Fruit fly (Drosophila melanogaster): ENCODE data around the gene CG8664.

CG8664 gene

DNA sequence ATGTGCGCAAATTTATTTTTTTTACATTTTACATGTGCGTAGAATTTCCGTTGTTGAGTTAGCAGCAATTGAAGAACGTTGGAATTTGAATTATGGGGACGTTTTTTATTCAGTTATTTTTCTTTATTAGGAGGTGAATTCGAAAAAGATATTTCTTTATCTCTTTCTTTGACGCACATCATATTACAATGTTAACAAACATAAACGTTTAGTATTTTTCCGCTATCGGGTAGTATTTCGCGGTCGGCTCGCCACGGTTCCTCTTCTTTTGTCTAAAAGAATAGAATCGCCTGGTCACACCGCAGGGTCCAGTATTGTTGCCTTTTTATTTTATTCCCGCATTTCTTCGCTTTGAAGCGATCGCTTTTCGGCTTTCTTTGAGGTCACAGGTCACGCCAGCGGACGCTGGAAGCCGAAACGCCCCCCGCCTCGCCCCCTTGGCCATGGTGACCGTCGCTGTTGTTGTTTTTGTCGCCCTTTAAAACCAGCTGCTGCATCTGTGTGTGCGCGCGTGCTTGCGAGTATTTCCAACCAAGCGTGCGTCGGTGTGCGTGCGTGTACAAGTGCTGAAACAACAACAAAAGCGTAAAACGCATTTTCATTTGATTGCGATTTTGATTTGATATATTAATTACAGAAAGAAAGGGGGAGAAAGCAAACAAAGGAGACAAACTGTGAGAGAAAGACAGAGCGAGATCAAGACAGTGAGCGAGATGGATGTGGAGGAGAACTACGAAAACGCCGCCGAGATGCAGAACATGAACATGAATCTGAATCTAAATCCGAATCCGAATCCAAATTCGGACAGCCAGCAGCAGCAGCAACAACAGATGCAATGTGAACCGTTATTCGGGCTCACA lies 19.9 kb upstream of the CG8664 start:
- peak; percentile 19 for TF ChIP-seq Eip78C (GFP tag)
- TF ChIP-seq CG6854 (GFP tag; optimal IDR thresholded peaks at IDR 0.05) = peak; percentile 43
- TF ChIP-seq CG11762 (GFP tag; optimal IDR thresholded peaks at IDR 0.05; ENCODE audit: insufficient read depth) = no peak
- peak in 1 of 2 experiments; percentile 1 for TF ChIP-seq ss (GFP tag; optimal IDR thresholded peaks at IDR 0.05)
- peak; percentile 98 for TF ChIP-seq svp (GFP tag)
- TF ChIP-seq dsx (GFP tag; optimal IDR thresholded peaks at IDR 0.05; ENCODE audit: poor library complexity, severe bottlenecking) = peak; percentile 51
- TF ChIP-seq vri (GFP tag; optimal IDR thresholded peaks at IDR 0.05) = no peak
- no peak for TF ChIP-seq Ets21C (GFP tag; optimal IDR thresholded peaks at IDR 0.05)
- TF ChIP-seq spab (GFP tag; optimal IDR thresholded peaks at IDR 0.05) = no peak
- TF ChIP-seq CG10631 (GFP tag; optimal IDR thresholded peaks at IDR 0.05) = no peak
- TF ChIP-seq CG7368 (GFP tag; optimal IDR thresholded peaks at IDR 0.05) = no peak
- peak; percentile 15 for TF ChIP-seq Sox14 (GFP tag; optimal IDR thresholded peaks at IDR 0.05)
- no peak for TF ChIP-seq CG32006 (GFP tag; optimal IDR thresholded peaks at IDR 0.05)
- no peak for TF ChIP-seq CG8319 (GFP tag; optimal IDR thresholded peaks at IDR 0.05)

DNA sequence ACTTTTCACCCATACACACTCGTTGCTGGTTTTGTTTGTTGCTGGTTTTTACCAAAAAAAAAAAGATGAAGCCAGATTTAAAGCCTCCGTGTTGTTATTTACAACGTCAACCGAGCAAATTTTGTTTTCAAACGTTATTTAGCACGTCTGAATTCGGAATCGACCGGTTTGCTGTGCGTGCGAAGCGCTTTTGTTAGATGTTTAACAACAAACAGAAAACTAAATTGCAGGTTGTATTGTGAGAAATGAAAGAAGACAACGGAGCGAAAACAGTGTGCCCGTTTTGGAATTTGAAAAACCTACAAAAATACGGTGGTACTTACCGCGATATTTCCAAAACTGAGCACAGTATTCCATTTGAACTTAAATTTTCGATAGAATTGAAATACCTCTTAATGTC lies 19.2 kb upstream of the CG8664 start, which contains the start of gene Fim:
Gene Fim (minus strand): TSS at position 225 of the 400 bp plus-strand sequence.
- TF ChIP-seq CG1621 (tag; optimal IDR thresholded peaks at IDR 0.05) = no peak
- no peak for TF ChIP-seq Met (GFP tag; optimal IDR thresholded peaks at IDR 0.05)
- TF ChIP-seq CG10631 (GFP tag; optimal IDR thresholded peaks at IDR 0.05) = no peak
- no peak for TF ChIP-seq Hr4 (GFP tag; optimal IDR thresholded peaks at IDR 0.05)
- TF ChIP-seq dac (GFP tag; optimal IDR thresholded peaks at IDR 0.05) = no peak
- 0 out of 3 replicates have a peak, but pooled peaks have one; percentile 24 for TF ChIP-seq eg (GFP tag; IDR thresholded peaks at IDR 0.05)
- TF ChIP-seq fd85E (GFP tag; optimal IDR thresholded peaks at IDR 0.05) = no peak
- 0 out of 3 replicates have a peak, but pooled peaks have one; percentile 7 for TF ChIP-seq CG6163 (GFP tag; IDR thresholded peaks at IDR 0.05)
- no peak for TF ChIP-seq achi (GFP tag; optimal IDR thresholded peaks at IDR 0.05)
- TF ChIP-seq CG3919 (GFP tag; optimal IDR thresholded peaks at IDR 0.05) = no peak
- no peak for TF ChIP-seq CG9139 (GFP tag; optimal IDR thresholded peaks at IDR 0.05)
- no peak for TF ChIP-seq CG3032 (tag; optimal IDR thresholded peaks at IDR 0.05)
- TF ChIP-seq Gug (GFP tag; IDR thresholded peaks at IDR 0.05) = no peak
- no peak for TF ChIP-seq Hr38 (GFP tag; optimal IDR thresholded peaks at IDR 0.05)
- TF ChIP-seq Eip78C (GFP tag) = peak; percentile 66
- no peak for TF ChIP-seq CG8119 (GFP tag; IDR thresholded peaks at IDR 0.05)
- TF ChIP-seq Ets21C (GFP tag; optimal IDR thresholded peaks at IDR 0.05) = no peak
- no peak for TF ChIP-seq OdsH (GFP tag; optimal IDR thresholded peaks at IDR 0.05)
- no peak for TF ChIP-seq Eip93F (GFP tag; optimal IDR thresholded peaks at IDR 0.05)
- no peak for TF ChIP-seq dsx (GFP tag; optimal IDR thresholded peaks at IDR 0.05; ENCODE audit: poor library complexity, severe bottlenecking)
- no peak for TF ChIP-seq lz (GFP tag; optimal IDR thresholded peaks at IDR 0.05)
- no peak for TF ChIP-seq spab (GFP tag; optimal IDR thresholded peaks at IDR 0.05)
- peak; percentile 19 for TF ChIP-seq vri (GFP tag; optimal IDR thresholded peaks at IDR 0.05)
- peak; percentile 6 for TF ChIP-seq fkh (GFP tag; optimal IDR thresholded peaks at IDR 0.05)
- TF ChIP-seq ss (GFP tag; optimal IDR thresholded peaks at IDR 0.05) = peak in 1 of 2 experiments; percentile 27
- no peak for TF ChIP-seq CG32006 (GFP tag; optimal IDR thresholded peaks at IDR 0.05)
- TF ChIP-seq esn (GFP tag; optimal IDR thresholded peaks at IDR 0.05) = no peak
- TF ChIP-seq Smox (GFP tag; optimal IDR thresholded peaks at IDR 0.05) = no peak
- TF ChIP-seq Blimp-1 (GFP tag; optimal IDR thresholded peaks at IDR 0.05) = no peak
- TF ChIP-seq net (GFP tag; optimal IDR thresholded peaks at IDR 0.05) = no peak
- no peak for TF ChIP-seq Eip75B (GFP tag; optimal IDR thresholded peaks at IDR 0.05)
- TF ChIP-seq CG11902 (GFP tag; optimal IDR thresholded peaks at IDR 0.05) = no peak
- no peak for TF ChIP-seq CG11762 (GFP tag; optimal IDR thresholded peaks at IDR 0.05; ENCODE audit: insufficient read depth)
- peak; percentile 13 for TF ChIP-seq svp (GFP tag)
- no peak for TF ChIP-seq CG8319 (GFP tag; optimal IDR thresholded peaks at IDR 0.05)
- TF ChIP-seq CG31627 (GFP tag; optimal IDR thresholded peaks at IDR 0.05) = no peak
- TF ChIP-seq CG8632 (GFP tag; optimal IDR thresholded peaks at IDR 0.05) = no peak
- no peak for TF ChIP-seq CG6792 (GFP tag; optimal IDR thresholded peaks at IDR 0.05)
- TF ChIP-seq CG34406 (GFP tag; optimal IDR thresholded peaks at IDR 0.05) = no peak
- no peak for TF ChIP-seq cyc (GFP tag; optimal IDR thresholded peaks at IDR 0.05)
- no peak for TF ChIP-seq pdm3 (GFP tag; optimal IDR thresholded peaks at IDR 0.05)
- TF ChIP-seq CG15336 (GFP tag; IDR thresholded peaks at IDR 0.05) = no peak

Measured in whole organism, prepupa.